Fruit fly (Drosophila melanogaster): Measurements from ENCODE around the gene CycT.

CycT gene

dm6 chr3L:17566335-17567242 is 9.0 kb upstream of the CycT start (continued):
- peak; percentile 81 for TF ChIP-seq vvl (GFP tag; IDR thresholded peaks at IDR 0.05)
- TF ChIP-seq fd3F (GFP tag; optimal IDR thresholded peaks at IDR 0.05): peak; percentile 30
- TF ChIP-seq trem (tag; optimal IDR thresholded peaks at IDR 0.05): peak; percentile 65
- no peak for TF ChIP-seq hkb (optimal IDR thresholded peaks at IDR 0.05)
- TF ChIP-seq hkb (GFP tag; IDR thresholded peaks at IDR 0.05): peak; percentile 72; the same call in 1 of the 2 replicates
- TF ChIP-seq ara (GFP tag; IDR thresholded peaks at IDR 0.05): peak; percentile 69; the same call in 1 of the 2 replicates
- TF ChIP-seq dimm (GFP tag; IDR thresholded peaks at IDR 0.05): peak; percentile 48; the same call in 1 of the 2 replicates
- no peak for TF ChIP-seq mirr (GFP tag; optimal IDR thresholded peaks at IDR 0.05)
- TF ChIP-seq CG14965 (GFP tag; optimal IDR thresholded peaks at IDR 0.05; ENCODE audit: borderline replicate concordance): no peak
- no peak for TF ChIP-seq ash1 (GFP tag; optimal IDR thresholded peaks at IDR 0.05)
- no peak for TF ChIP-seq gsb (GFP tag; IDR thresholded peaks at IDR 0.05)
- peak; percentile 78 for TF ChIP-seq Xrp1 (GFP tag; IDR thresholded peaks at IDR 0.05)
- no peak for TF ChIP-seq CG7745 (tag; optimal IDR thresholded peaks at IDR 0.05)
- peak; percentile 79 for TF ChIP-seq dysf (GFP tag; IDR thresholded peaks at IDR 0.05)
- TF ChIP-seq Gsc (GFP tag; IDR thresholded peaks at IDR 0.05): no peak
- TF ChIP-seq Hey (tag; optimal IDR thresholded peaks at IDR 0.05): no peak
- peak; percentile 64 for TF ChIP-seq E2f1 (GFP tag; IDR thresholded peaks at IDR 0.05)
- TF ChIP-seq CG8944 (GFP tag; optimal IDR thresholded peaks at IDR 0.05): no peak
- no peak for TF ChIP-seq h (optimal IDR thresholded peaks at IDR 0.05)
- TF ChIP-seq CG5180 (GFP tag; optimal IDR thresholded peaks at IDR 0.05): peak; percentile 77
- TF ChIP-seq Xbp1 (GFP tag; optimal IDR thresholded peaks at IDR 0.05): peak; percentile 75
- TF ChIP-seq CG3407 (GFP tag; optimal IDR thresholded peaks at IDR 0.05): peak; percentile 87
- no peak for TF ChIP-seq tll (GFP tag; optimal IDR thresholded peaks at IDR 0.05)
- peak; percentile 85 for TF ChIP-seq salm (tag; optimal IDR thresholded peaks at IDR 0.05)
- TF ChIP-seq HLH4C (GFP tag; IDR thresholded peaks at IDR 0.05; ENCODE audit: partially characterized antibody): no peak; the same call in 2 of the 3 replicates
- TF ChIP-seq exex (tag; optimal IDR thresholded peaks at IDR 0.05): no peak
- no peak for TF ChIP-seq Sry-δ (GFP tag; optimal IDR thresholded peaks at IDR 0.05)
- peak; percentile 83 for TF ChIP-seq CG7556 (GFP tag; optimal IDR thresholded peaks at IDR 0.05)
- TF ChIP-seq CG15011 (GFP tag; optimal IDR thresholded peaks at IDR 0.05): peak; percentile 32
- TF ChIP-seq zfh2 (GFP tag; optimal IDR thresholded peaks at IDR 0.05): no peak
- 0 out of 3 replicates have a peak, but pooled peaks have one; percentile 50 for TF ChIP-seq otp (GFP tag; IDR thresholded peaks at IDR 0.05)
- TF ChIP-seq Hand (GFP tag; optimal IDR thresholded peaks at IDR 0.05): no peak
- TF ChIP-seq CG15514 (GFP tag; optimal IDR thresholded peaks at IDR 0.05): peak; percentile 22
- no peak for TF ChIP-seq B-H2 (GFP tag; optimal IDR thresholded peaks at IDR 0.05)
- peak; percentile 69 for TF ChIP-seq fd64A (GFP tag; optimal IDR thresholded peaks at IDR 0.05)
- TF ChIP-seq Gug (GFP tag; IDR thresholded peaks at IDR 0.05): peak; percentile 51; the same call in 2 of the 4 replicates
- peak; percentile 95 for TF ChIP-seq dmrt99B (tag; optimal IDR thresholded peaks at IDR 0.05)
- TF ChIP-seq Ssrp (tag; optimal IDR thresholded peaks at IDR 0.05): peak; percentile 85
- TF ChIP-seq sc (optimal IDR thresholded peaks at IDR 0.05): no peak
- TF ChIP-seq sc (GFP tag; optimal IDR thresholded peaks at IDR 0.05): peak; percentile 78
- no peak for TF ChIP-seq CG10959 (GFP tag; IDR thresholded peaks at IDR 0.05)
- TF ChIP-seq CG4360 (GFP tag; IDR thresholded peaks at IDR 0.05): no peak
- TF ChIP-seq CG6254 (GFP tag; optimal IDR thresholded peaks at IDR 0.05): peak; percentile 75
- no peak for TF ChIP-seq mam (GFP tag; optimal IDR thresholded peaks at IDR 0.05)
- TF ChIP-seq Hr3 (GFP tag; optimal IDR thresholded peaks at IDR 0.05): peak; percentile 80
- no peak for TF ChIP-seq CG3163 (GFP tag; optimal IDR thresholded peaks at IDR 0.05)
- TF ChIP-seq row (GFP tag; IDR thresholded peaks at IDR 0.05): peak; percentile 87
- TF ChIP-seq CG7372 (GFP tag; IDR thresholded peaks at IDR 0.05): peak; percentile 42; the same call in 1 of the 2 replicates
- TF ChIP-seq MBD-R2 (GFP tag; IDR thresholded peaks at IDR 0.05): no peak
